Fruit fly (Drosophila melanogaster): ENCODE results near the gene Sclp.

The Sclp gene

DNA sequence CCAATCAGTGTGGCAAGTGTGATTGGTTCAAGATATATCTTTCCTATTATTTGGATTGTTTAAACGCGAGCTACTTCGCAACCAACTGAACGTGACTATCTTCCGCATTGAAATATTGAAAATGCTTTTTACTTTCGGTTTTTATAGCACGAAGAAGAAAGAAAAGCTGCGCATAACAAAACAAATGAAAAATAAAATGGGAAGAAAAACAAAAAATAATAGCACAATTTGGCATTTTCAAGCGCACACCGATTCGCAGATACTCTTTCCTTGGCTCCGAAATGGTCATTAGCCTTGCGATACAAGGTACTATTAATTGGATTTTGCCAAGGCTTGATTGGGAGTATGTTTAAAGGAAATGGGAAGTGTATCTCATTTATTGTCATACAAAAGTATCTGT lies at the start of gene Sclp:
Gene Sclp, minus strand, starts transcription at position 101 of the 400 bp plus-strand sequence.
- no peak for TF ChIP-seq ttk (optimal IDR thresholded peaks at IDR 0.05)
- no peak for TF ChIP-seq Myc (optimal IDR thresholded peaks at IDR 0.05)
- no peak for TF ChIP-seq Sin3A (optimal IDR thresholded peaks at IDR 0.05)
- no peak for TF ChIP-seq h (optimal IDR thresholded peaks at IDR 0.05)
- TF ChIP-seq psq (optimal IDR thresholded peaks at IDR 0.05), result no peak
- TF ChIP-seq insv (optimal IDR thresholded peaks at IDR 0.05), result no peak

DNA sequence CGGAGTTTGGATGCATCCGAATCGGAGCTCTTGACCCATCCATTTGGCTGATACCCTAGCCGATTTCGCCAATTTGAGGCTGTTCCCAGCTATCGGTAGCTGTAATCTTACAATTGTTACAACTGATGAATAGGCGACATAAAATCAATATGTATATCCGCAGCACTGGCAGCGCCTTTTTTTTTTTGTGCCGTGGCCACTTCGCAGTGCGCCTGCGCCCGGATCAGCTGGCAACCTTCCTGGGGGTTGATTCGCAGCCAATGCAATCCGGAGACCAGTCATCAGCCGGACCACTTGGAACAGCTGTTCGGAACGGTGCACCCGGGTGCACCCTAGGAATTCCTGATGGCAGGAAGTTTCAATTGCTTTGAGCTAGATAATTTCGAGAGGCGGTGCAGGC lies 6.3 kb upstream of the Sclp start, which contains the start of gene Pdzd8:
Gene Pdzd8, minus strand, starts transcription at position 125 of the 400 bp plus-strand sequence.
- no peak for TF ChIP-seq ttk (optimal IDR thresholded peaks at IDR 0.05)
- TF ChIP-seq Myc (optimal IDR thresholded peaks at IDR 0.05), result no peak
- TF ChIP-seq Sin3A (optimal IDR thresholded peaks at IDR 0.05), result no peak
- TF ChIP-seq h (optimal IDR thresholded peaks at IDR 0.05), result no peak
- TF ChIP-seq insv (optimal IDR thresholded peaks at IDR 0.05), result no peak
- TF ChIP-seq psq (optimal IDR thresholded peaks at IDR 0.05), result no peak

DNA sequence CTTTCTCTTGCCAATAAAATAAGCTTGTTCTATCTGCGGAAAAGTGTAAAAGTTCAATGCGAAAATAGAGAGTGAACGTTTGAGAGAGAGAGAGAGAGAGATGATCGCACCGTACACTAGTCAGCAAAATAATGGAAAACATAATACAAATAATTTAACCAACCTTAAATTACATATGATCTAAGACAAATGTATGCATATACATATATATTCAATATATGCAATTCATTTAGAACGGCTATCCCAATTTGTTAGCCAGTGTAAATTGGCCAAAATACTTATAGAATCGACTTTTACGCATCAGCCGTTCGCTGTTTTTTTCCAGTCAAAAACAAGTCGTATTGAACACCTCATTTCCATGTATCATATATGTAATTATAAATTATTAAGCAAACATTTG lies 751 bp upstream of the Sclp start:
- TF ChIP-seq psq (optimal IDR thresholded peaks at IDR 0.05) (no peak), ttk (optimal IDR thresholded peaks at IDR 0.05) (no peak), Sin3A (optimal IDR thresholded peaks at IDR 0.05) (no peak), h (optimal IDR thresholded peaks at IDR 0.05) (no peak), insv (optimal IDR thresholded peaks at IDR 0.05) (no peak), Myc (optimal IDR thresholded peaks at IDR 0.05) (no peak)

DNA sequence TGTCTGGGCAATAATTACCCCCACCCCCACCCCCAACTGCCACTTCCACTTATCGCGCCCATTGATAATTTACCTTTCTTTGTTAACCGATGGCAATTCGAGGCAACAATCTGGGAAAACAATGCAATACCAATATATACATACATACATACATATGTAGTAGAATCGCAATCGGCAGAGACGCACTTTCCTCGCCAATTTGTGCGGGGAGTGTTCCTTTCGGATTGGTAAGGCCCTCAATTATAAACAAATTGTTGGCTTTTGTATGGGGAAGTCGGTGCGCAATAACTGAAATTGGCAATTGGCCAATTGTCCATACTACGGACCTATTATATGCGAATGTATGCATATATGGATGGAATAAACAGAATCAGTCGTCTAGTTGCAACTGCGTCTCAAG lies 764 bp downstream of the Sclp start:
- no peak for TF ChIP-seq Sin3A (optimal IDR thresholded peaks at IDR 0.05)
- no peak for TF ChIP-seq psq (optimal IDR thresholded peaks at IDR 0.05)
- TF ChIP-seq ttk (optimal IDR thresholded peaks at IDR 0.05), result no peak
- no peak for TF ChIP-seq h (optimal IDR thresholded peaks at IDR 0.05)
- no peak for TF ChIP-seq insv (optimal IDR thresholded peaks at IDR 0.05)
- no peak for TF ChIP-seq Myc (optimal IDR thresholded peaks at IDR 0.05)

DNA sequence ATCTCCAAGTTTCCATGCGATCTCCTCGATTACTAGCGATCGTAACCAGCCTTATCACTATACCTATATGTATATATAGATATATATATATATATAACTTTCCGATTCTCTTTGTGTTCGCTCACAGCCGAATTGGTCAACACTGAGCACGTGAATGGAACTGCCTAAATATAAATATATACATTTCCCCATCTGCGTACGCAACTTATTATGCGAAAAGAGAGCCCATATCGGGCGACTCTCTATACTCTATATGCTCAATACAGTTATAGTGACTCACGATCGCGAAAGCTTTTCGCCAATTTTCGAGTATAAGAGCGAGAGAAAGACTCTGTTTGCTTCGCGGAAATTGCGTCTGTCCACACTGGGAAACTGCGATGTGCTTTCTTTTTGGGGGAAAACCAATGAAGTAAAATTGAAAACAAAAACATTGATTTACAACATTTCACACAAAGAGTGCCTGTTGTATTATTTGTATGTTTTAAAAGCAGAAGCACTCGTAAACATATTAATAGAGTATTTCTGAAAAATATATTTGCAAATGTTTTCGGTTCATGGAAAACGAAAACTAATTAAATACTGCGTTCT lies 1.7 kb downstream of the Sclp start:
- no peak for TF ChIP-seq insv (optimal IDR thresholded peaks at IDR 0.05)
- TF ChIP-seq Sin3A (optimal IDR thresholded peaks at IDR 0.05), result no peak
- TF ChIP-seq ttk (optimal IDR thresholded peaks at IDR 0.05), result no peak
- TF ChIP-seq Myc (optimal IDR thresholded peaks at IDR 0.05), result no peak
- no peak for TF ChIP-seq h (optimal IDR thresholded peaks at IDR 0.05)
- TF ChIP-seq psq (optimal IDR thresholded peaks at IDR 0.05), result no peak

DNA sequence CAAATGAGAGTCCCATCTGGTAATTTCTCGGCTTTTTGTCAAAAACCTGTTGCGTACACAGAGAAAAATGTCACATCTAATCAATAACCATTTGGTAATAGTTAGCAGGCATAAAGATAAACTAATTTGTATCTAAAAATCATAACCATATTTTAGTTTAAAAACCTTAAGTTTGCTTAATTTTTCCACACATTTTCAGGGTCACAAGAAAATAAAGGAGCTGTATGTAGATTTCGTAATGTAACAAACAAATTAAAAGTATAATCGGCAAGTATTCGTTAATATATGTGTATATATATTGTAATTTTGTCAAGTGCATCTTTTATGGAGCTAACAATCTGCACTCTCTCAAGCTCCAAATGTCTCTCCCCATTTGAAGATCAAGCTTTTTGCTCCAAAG lies 3.5 kb downstream of the Sclp start:
- no peak for TF ChIP-seq insv (optimal IDR thresholded peaks at IDR 0.05)
- no peak for TF ChIP-seq ttk (optimal IDR thresholded peaks at IDR 0.05)
- no peak for TF ChIP-seq Sin3A (optimal IDR thresholded peaks at IDR 0.05)
- no peak for TF ChIP-seq Myc (optimal IDR thresholded peaks at IDR 0.05)
- TF ChIP-seq h (optimal IDR thresholded peaks at IDR 0.05), result no peak
- no peak for TF ChIP-seq psq (optimal IDR thresholded peaks at IDR 0.05)

DNA sequence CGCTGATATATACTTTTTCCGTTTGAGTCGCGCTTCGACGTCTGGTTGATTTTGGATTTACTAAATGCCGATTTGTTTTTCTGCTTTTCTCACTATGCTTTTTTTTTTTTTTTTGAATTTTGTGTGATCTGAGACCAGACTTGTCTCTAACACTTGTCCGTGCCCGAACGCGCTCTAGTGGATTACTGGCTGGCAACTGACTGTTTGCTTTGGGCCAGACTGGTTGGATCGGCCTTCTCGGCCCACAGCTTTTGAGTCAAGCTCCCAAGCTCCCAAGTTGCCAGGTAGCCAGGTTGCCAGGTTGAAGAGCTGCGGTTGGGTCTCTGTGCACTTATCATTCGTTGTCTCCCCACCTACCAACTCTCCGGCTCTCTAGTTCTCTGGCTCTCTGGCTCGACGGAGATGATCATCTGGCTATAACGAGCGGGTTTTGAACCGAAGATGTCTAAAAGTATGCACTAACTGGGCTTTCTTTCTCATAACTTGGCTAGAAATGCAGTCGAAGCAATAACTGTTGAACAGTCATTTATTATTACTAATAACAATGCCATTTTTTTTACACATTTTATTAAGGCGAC lies 7.3 kb downstream of the Sclp start, which contains the start of gene pot:
Gene pot, minus strand, starts transcription at position 205 of the 578 bp plus-strand sequence.
- TF ChIP-seq Sin3A (optimal IDR thresholded peaks at IDR 0.05) (no peak), Myc (optimal IDR thresholded peaks at IDR 0.05) (no peak)

DNA sequence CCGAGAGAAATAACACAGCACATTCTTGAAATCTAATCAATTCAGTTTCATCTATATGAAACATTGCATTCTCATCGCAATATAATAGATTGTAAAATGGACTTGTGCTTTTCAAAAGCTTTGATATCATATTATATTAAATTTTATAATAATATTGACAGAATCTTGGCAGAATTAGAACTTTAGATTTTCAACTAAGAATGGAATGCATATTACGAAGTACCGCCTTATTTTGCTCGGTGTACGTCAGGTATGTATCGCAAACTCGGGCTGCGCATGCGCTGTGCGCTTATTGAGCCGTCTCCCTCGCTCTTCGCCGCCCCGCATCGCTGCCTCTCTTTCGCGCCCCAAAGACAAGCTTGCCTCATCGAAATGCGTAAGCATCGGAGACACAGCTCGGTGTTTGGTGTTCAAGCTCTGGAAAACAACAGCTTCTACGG lies 9.3 kb downstream of the Sclp start:
- TF ChIP-seq Myc (optimal IDR thresholded peaks at IDR 0.05) (no peak), insv (optimal IDR thresholded peaks at IDR 0.05) (no peak), Sin3A (optimal IDR thresholded peaks at IDR 0.05) (no peak), h (optimal IDR thresholded peaks at IDR 0.05) (no peak), psq (optimal IDR thresholded peaks at IDR 0.05) (no peak), ttk (optimal IDR thresholded peaks at IDR 0.05) (no peak)

DNA sequence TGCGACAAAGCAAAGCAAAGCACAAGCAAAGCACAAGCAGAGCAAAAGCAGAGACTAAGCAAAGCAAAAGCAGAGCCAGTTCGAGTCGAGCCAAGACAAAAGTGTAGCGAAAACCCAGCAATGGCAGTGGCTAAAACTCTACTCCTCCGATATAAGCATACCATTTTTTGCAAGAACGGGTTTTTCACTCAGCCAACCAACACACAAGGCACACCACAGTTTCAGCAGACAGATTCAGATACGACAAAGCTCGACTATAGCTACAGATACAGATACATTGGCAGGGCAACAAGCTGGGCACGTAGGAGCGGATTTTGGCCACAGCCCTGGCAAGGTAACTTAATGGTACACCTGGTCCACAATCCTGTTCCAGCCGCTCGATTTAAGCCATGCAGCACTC lies 10.9 kb downstream of the Sclp start:
- no peak for TF ChIP-seq insv (optimal IDR thresholded peaks at IDR 0.05)
- TF ChIP-seq Myc (optimal IDR thresholded peaks at IDR 0.05), result no peak
- TF ChIP-seq Sin3A (optimal IDR thresholded peaks at IDR 0.05), result no peak
- TF ChIP-seq h (optimal IDR thresholded peaks at IDR 0.05), result no peak
- TF ChIP-seq ttk (optimal IDR thresholded peaks at IDR 0.05), result no peak
- no peak for TF ChIP-seq psq (optimal IDR thresholded peaks at IDR 0.05)

DNA sequence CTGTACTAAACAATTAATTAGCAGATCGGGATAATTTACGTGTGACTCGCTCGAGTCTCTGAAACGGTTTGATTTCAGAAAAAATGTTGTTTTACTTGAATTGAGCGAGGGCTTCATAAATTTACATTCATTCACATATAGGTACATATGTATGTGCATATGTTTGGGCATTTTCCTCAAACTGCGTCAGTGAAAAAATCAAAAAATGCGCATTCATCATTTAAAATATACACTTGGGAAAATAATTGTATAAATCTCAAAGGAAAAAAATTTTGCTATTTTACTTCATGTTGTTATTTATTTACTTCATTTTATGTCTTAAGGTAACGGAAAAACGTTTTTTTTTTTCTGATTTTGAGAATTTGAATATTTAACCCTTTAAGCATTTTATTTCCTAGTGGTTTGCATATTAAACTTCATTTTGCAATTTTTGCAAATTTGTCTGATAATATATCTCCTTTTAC lies 17.6 kb downstream of the Sclp start, which contains the start of gene CG43156:
Gene CG43156, minus strand, starts transcription at position 51 of the 464 bp plus-strand sequence.
- TF ChIP-seq psq (optimal IDR thresholded peaks at IDR 0.05) (no peak), ttk (optimal IDR thresholded peaks at IDR 0.05) (no peak), Myc (optimal IDR thresholded peaks at IDR 0.05) (no peak), h (optimal IDR thresholded peaks at IDR 0.05) (no peak), Sin3A (optimal IDR thresholded peaks at IDR 0.05) (no peak), insv (optimal IDR thresholded peaks at IDR 0.05) (no peak)

DNA sequence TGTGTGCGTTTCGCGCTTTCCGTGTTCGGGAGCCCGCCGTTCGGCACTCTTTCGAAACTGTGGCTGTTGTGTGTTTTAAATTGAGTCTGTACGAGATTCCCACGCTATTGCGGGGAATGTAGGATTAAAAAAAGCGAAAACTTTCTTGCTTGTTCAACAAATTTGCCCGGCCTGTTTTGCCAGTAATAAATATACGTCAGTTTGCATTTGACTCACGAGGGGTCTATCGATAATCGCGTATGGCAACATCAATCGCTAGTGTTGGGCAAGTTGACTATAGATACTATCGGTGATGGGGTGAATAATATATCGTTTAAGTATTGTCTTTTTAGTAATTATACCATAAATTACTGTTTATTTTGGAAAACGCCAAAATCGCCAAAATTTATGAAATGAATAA lies 19.3 kb downstream of the Sclp start, which contains the start of gene Upf1:
Gene Upf1, minus strand, starts transcription at position 228 of the 400 bp plus-strand sequence.
- TF ChIP-seq Sin3A (optimal IDR thresholded peaks at IDR 0.05) (no peak), Myc (optimal IDR thresholded peaks at IDR 0.05) (no peak), psq (optimal IDR thresholded peaks at IDR 0.05) (no peak), insv (optimal IDR thresholded peaks at IDR 0.05) (no peak), ttk (optimal IDR thresholded peaks at IDR 0.05) (no peak), h (optimal IDR thresholded peaks at IDR 0.05) (no peak)

DNA sequence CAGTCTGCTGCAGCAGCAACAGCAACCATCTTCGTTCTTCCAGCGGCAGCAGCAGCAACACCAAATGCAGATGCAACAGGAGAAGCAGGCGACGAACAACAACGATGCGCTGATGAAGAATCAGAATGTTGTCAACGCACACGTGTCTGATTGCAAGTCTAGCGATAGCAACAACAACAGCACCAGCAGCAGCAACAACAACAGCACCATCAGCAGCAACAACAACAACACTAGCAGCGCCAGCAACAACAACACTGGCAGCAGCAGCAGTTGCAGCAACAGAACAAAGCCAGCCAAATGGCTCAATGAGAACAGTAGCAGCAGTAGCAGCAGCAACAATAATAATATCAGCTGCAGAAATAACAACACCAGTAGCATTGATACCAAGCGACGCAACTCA lies 29.3 kb downstream of the Sclp start:
- TF ChIP-seq Myc (optimal IDR thresholded peaks at IDR 0.05), result no peak
- TF ChIP-seq h (optimal IDR thresholded peaks at IDR 0.05), result no peak
- no peak for TF ChIP-seq insv (optimal IDR thresholded peaks at IDR 0.05)
- TF ChIP-seq Sin3A (optimal IDR thresholded peaks at IDR 0.05), result no peak

Measured in Kc167 (cell line).